Worm (Caenorhabditis elegans) whole organism, young adult: ENCODE measurements around the gene nprl-2.

Experiments
- C06A6.2 ChIP-seq: fragments of 200-800 bp; sonication (Bioruptor generic); conservative IDR thresholded peaks from 2 replicates; pipeline ENCODE4 v1.3.6; 2022; ENCODE audit warnings: missing genetic modification characterization, missing compliant biosample characterization
- attf-5 ChIP-seq: fragments of 200-800 bp; sonication (Bioruptor generic); optimal IDR thresholded peaks from 2 replicates; lab custom pipeline; 2018; ENCODE audit warnings: mild to moderate bottlenecking, missing genetic modification characterization, missing compliant biosample characterization
- mcd-1 ChIP-seq: fragments of 200-800 bp; sonication (Bioruptor generic); IDR thresholded peaks from 2 replicates; pipeline ENCODE4 v1.3.6; 2022; ENCODE audit warnings: missing genetic modification reagents, missing genetic modification characterization, missing compliant biosample characterization

- TF ChIP-seq attf-5 (no peak), C06A6.2 (no peak), mcd-1 (GFP tag; lab: Robert Waterston, UW) (no peak)
Measured at ce11 chrIV:7559237-7559636, 2.6 kb downstream of the nprl-2 start.
